Worm (Caenorhabditis elegans): ENCODE results near the gene F49H12.4.

DNA sequence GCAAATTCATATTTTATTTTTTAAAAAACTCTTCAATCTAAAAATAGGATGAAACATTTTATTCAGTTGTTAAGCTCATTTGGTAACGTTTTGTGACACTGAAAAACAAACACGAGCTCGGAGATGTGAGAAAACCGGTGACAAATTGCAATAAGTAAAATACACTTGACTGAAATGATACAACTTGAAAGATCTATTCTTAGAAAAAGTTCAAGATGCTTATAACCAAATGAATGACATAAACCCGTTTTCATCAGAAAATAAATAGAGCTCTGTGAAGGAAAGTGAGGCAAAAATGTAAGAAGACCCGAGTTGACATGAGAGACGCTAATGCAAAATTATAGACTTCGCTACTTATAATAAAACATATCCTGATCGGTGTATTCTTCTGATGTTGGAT, 40.3 kb upstream of the F49H12.4 start, which contains the start of gene smex-2:
- TF ChIP-seq elt-3 (tag; optimal IDR thresholded peaks at IDR 0.05) (no peak), snpc-4 (tag; optimal IDR thresholded peaks at IDR 0.05) (no peak), egl-27 (tag; optimal IDR thresholded peaks at IDR 0.05) (no peak), mdl-1 (tag; optimal IDR thresholded peaks at IDR 0.05) (no peak), mbf-1 (tag; optimal IDR thresholded peaks at IDR 0.05) (no peak), skn-1 (tag; optimal IDR thresholded peaks at IDR 0.05) (no peak), ztf-11 (tag; optimal IDR thresholded peaks at IDR 0.05) (no peak), zag-1 (tag; optimal IDR thresholded peaks at IDR 0.05) (no peak), lin-39 (tag; optimal IDR thresholded peaks at IDR 0.05) (no peak), ceh-82 (tag; optimal IDR thresholded peaks at IDR 0.05) (no peak), alr-1 (tag; optimal IDR thresholded peaks at IDR 0.05) (no peak), C34F6.9 (tag; optimal IDR thresholded peaks at IDR 0.05) (no peak)
